Worm (Caenorhabditis elegans) whole organism, L1 larva: ENCODE results near the gene F26D2.3.

ENCODE experiments used
- C04F5.9 ChIP-seq: sonication (generic microtip); optimal IDR thresholded peaks from 2 replicates; lab custom pipeline; 2016; ENCODE audit warnings: missing genetic modification characterization, missing compliant biosample characterization
- aha-1 ChIP-seq: fragments of 150-350 bp; optimal IDR thresholded peaks from 2 replicates; lab custom pipeline; 2014; ENCODE audit warnings: missing biosample characterization, missing genetic modification characterization
- alr-1 ChIP-seq: fragments of 200-800 bp; sonication (Bioruptor generic); optimal IDR thresholded peaks from 2 replicates; lab custom pipeline; 2018; ENCODE audit warnings: borderline replicate concordance, mild to moderate bottlenecking, missing genetic modification characterization, missing compliant biosample characterization
- ama-1 ChIP-seq: fragments of 150-350 bp; optimal IDR thresholded peaks from 2 replicates; lab custom pipeline; 2014
- ceh-63 ChIP-seq: fragments of 200-800 bp; sonication (Bioruptor generic); optimal IDR thresholded peaks from 2 replicates; lab custom pipeline; 2018; ENCODE audit warnings: mild to moderate bottlenecking, missing genetic modification characterization, missing compliant biosample characterization
- ceh-88 ChIP-seq: fragments of 200-800 bp; sonication (Bioruptor generic); IDR thresholded peaks from 2 replicates; pipeline ENCODE4 v1.3.6; 2022; ENCODE audit warnings: missing genetic modification characterization, missing compliant biosample characterization
- ceh-90 ChIP-seq: sonication (generic microtip); optimal IDR thresholded peaks from 2 replicates; lab custom pipeline; 2016; ENCODE audit warnings: missing genetic modification characterization, missing compliant biosample characterization
- ces-1 ChIP-seq: fragments of 150-350 bp; optimal IDR thresholded peaks from 2 replicates; lab custom pipeline; 2014; ENCODE audit warnings: missing biosample characterization, missing genetic modification reagents, missing genetic modification characterization
- dpl-1 ChIP-seq, 3 experiments: fragments of 150-350 bp in 2 of 3; sonication (generic microtip) in 1 of 3; optimal IDR thresholded peaks; 2 replicates each; lab custom pipeline; 2014 to 2017; ENCODE audit warnings: missing biosample characterization in 3 of 3, missing genetic modification characterization in 3 of 3, missing genetic modification reagents in 3 of 3
- efl-1 ChIP-seq, 4 experiments: fragments of 150-350 bp; optimal IDR thresholded peaks in 3 of 4; peaks in 1 of 4; 1 replicate in 1 of 4; 2 replicates in 3 of 4; lab custom pipeline; 2014; ENCODE audit warnings: missing biosample characterization in 2 of 4, missing genetic modification characterization in 2 of 4, missing genetic modification reagents in 2 of 4
- egl-13 ChIP-seq: sonication (generic microtip); optimal IDR thresholded peaks from 2 replicates; lab custom pipeline; 2016; ENCODE audit warnings: missing genotype, missing genetic modification reagents, missing genetic modification characterization, missing compliant biosample characterization
- egl-27 ChIP-seq, 2 experiments: fragments of 150-350 bp in 1 of 2; sonication (generic microtip); optimal IDR thresholded peaks; 3 replicates each; lab custom pipeline; 2017 to 2018; ENCODE audit warnings: missing biosample characterization in 2 of 2, missing genetic modification characterization in 2 of 2, missing genetic modification reagents in 2 of 2
- elt-2 ChIP-seq: sonication (generic microtip); optimal IDR thresholded peaks from 2 replicates; lab custom pipeline; 2016; ENCODE audit warnings: missing genetic modification characterization, mild to moderate bottlenecking, inconsistent platforms, missing compliant biosample characterization, missing genetic modification reagents
- ets-5 ChIP-seq: fragments of 200-800 bp; sonication (Bioruptor generic); IDR thresholded peaks from 2 replicates; pipeline ENCODE4 v1.3.6; 2022; ENCODE audit warnings: missing genetic modification characterization, missing compliant biosample characterization
- fkh-4 ChIP-seq: sonication (generic microtip); optimal IDR thresholded peaks from 2 replicates; lab custom pipeline; 2016; ENCODE audit warnings: missing compliant biosample characterization, missing genetic modification characterization, borderline replicate concordance
- fkh-8 ChIP-seq: sonication (generic microtip); optimal IDR thresholded peaks from 2 replicates; lab custom pipeline; 2016; ENCODE audit warnings: mild to moderate bottlenecking, missing genetic modification characterization, missing compliant biosample characterization
- fos-1 ChIP-seq: fragments of 150-350 bp; optimal IDR thresholded peaks from 2 replicates; lab custom pipeline; 2014; ENCODE audit warnings: missing biosample characterization, missing genetic modification characterization
- hlh-17 ChIP-seq: fragments of 200-800 bp; sonication (Bioruptor generic); optimal IDR thresholded peaks from 2 replicates; lab custom pipeline; 2018; ENCODE audit warnings: missing genetic modification characterization, mild to moderate bottlenecking, missing compliant biosample characterization, moderate library complexity, borderline replicate concordance
- hlh-4 ChIP-seq: sonication (generic microtip); optimal IDR thresholded peaks from 2 replicates; lab custom pipeline; 2016; ENCODE audit warnings: mild to moderate bottlenecking, missing genetic modification characterization, missing compliant biosample characterization
- irx-1 ChIP-seq: sonication (generic microtip); optimal IDR thresholded peaks from 2 replicates; lab custom pipeline; 2016; ENCODE audit warnings: missing genetic modification characterization, missing compliant biosample characterization
- jun-1 ChIP-seq: fragments of 150-350 bp; optimal IDR thresholded peaks from 2 replicates; lab custom pipeline; 2014; ENCODE audit warnings: missing biosample characterization, missing genetic modification reagents, missing genetic modification characterization
- lin-13 ChIP-seq: fragments of 150-350 bp; optimal IDR thresholded peaks from 2 replicates; lab custom pipeline; 2014; ENCODE audit warnings: missing biosample characterization, missing genetic modification reagents, missing genetic modification characterization
- lin-15B ChIP-seq: fragments of 150-350 bp; sonication (generic microtip); optimal IDR thresholded peaks from 3 replicates; lab custom pipeline; 2014; ENCODE audit warnings: missing biosample characterization, missing genetic modification characterization
- lin-39 ChIP-seq: fragments of 150-350 bp; optimal IDR thresholded peaks from 2 replicates; lab custom pipeline; 2014; ENCODE audit warnings: missing biosample characterization, missing genetic modification reagents, missing genetic modification characterization
- lir-3 ChIP-seq: sonication (generic microtip); optimal IDR thresholded peaks from 2 replicates; lab custom pipeline; 2016; ENCODE audit warnings: mild to moderate bottlenecking, missing genetic modification characterization, moderate library complexity, missing compliant biosample characterization; ENCODE audit not compliant: poor library complexity
- mab-9 ChIP-seq: fragments of 200-800 bp; sonication (Bioruptor generic); IDR thresholded peaks from 2 replicates; pipeline ENCODE4 v1.3.6; 2022; ENCODE audit warnings: missing genetic modification reagents, missing genetic modification characterization, missing compliant biosample characterization
- mdl-1 ChIP-seq, 2 experiments: fragments of 150-350 bp; optimal IDR thresholded peaks; 2 replicates each; lab custom pipeline; 2014 to 2017; ENCODE audit warnings: missing biosample characterization in 2 of 2, missing genetic modification characterization in 2 of 2, inconsistent platforms in 1 of 2
- mep-1 ChIP-seq: fragments of 150-350 bp; optimal IDR thresholded peaks from 2 replicates; lab custom pipeline; 2014; ENCODE audit warnings: missing biosample characterization, missing genetic modification characterization
- nhr-12 ChIP-seq: sonication (generic microtip); optimal IDR thresholded peaks from 2 replicates; lab custom pipeline; 2017; ENCODE audit warnings: missing biosample characterization, missing genetic modification characterization
- nhr-20 ChIP-seq: sonication (generic microtip); optimal IDR thresholded peaks from 2 replicates; lab custom pipeline; 2016; ENCODE audit warnings: mild to moderate bottlenecking, missing genetic modification characterization, missing compliant biosample characterization
- nhr-47 ChIP-seq: sonication (generic microtip); optimal IDR thresholded peaks from 2 replicates; lab custom pipeline; 2016; ENCODE audit warnings: mild to moderate bottlenecking, missing genetic modification characterization, moderate library complexity, missing compliant biosample characterization
- nhr-76 ChIP-seq: sonication (generic microtip); optimal IDR thresholded peaks from 2 replicates; lab custom pipeline; 2017; ENCODE audit warnings: missing biosample characterization, missing genetic modification characterization
- nhr-85 ChIP-seq: sonication (generic microtip); peaks from one replicate; lab custom pipeline; 2016; ENCODE audit warnings: missing genetic modification characterization, inconsistent platforms, missing compliant biosample characterization
- pag-3 ChIP-seq: sonication (generic microtip); optimal IDR thresholded peaks from 2 replicates; lab custom pipeline; 2017; ENCODE audit warnings: missing genetic modification characterization, mild to moderate bottlenecking, missing compliant biosample characterization, antibody characterized with exemption, borderline replicate concordance; ENCODE audit not compliant: insufficient read depth
- pqm-1 ChIP-seq: sonication (generic microtip); optimal IDR thresholded peaks from 3 replicates; lab custom pipeline; 2017; ENCODE audit warnings: missing biosample characterization, missing genetic modification characterization
- rnt-1 ChIP-seq: sonication (generic microtip); optimal IDR thresholded peaks from 2 replicates; lab custom pipeline; 2016; ENCODE audit warnings: mild to moderate bottlenecking, missing genetic modification characterization, moderate library complexity, missing compliant biosample characterization
- skn-1 ChIP-seq: fragments of 150-350 bp; optimal IDR thresholded peaks from 2 replicates; lab custom pipeline; 2014; ENCODE audit warnings: missing biosample characterization, missing genetic modification characterization
- snpc-4 ChIP-seq: fragments of 150-350 bp; optimal IDR thresholded peaks from 2 replicates; lab custom pipeline; 2014; ENCODE audit warnings: missing biosample characterization, missing genetic modification characterization
- snu-23 ChIP-seq: sonication (generic microtip); optimal IDR thresholded peaks from 2 replicates; lab custom pipeline; 2016; ENCODE audit warnings: missing genetic modification characterization, missing compliant biosample characterization
- sox-4 ChIP-seq: sonication (generic microtip); optimal IDR thresholded peaks from 2 replicates; lab custom pipeline; 2016; ENCODE audit warnings: missing genetic modification characterization, missing compliant biosample characterization
- sptf-1 ChIP-seq: fragments of 150-350 bp; optimal IDR thresholded peaks from 2 replicates; lab custom pipeline; 2014; ENCODE audit warnings: missing biosample characterization, missing genetic modification characterization
- swsn-7 ChIP-seq: sonication (generic microtip); optimal IDR thresholded peaks from 2 replicates; lab custom pipeline; 2016; ENCODE audit warnings: missing genetic modification characterization, missing compliant biosample characterization
- tlp-1 ChIP-seq: fragments of 150-350 bp; optimal IDR thresholded peaks from 2 replicates; lab custom pipeline; 2014; ENCODE audit warnings: missing biosample characterization, missing genetic modification characterization
- unc-130 ChIP-seq: fragments of 150-350 bp; optimal IDR thresholded peaks from 2 replicates; lab custom pipeline; 2017; ENCODE audit warnings: missing biosample characterization, missing genetic modification characterization, inconsistent platforms
- unc-30 ChIP-seq: sonication (generic microtip); optimal IDR thresholded peaks from 2 replicates; lab custom pipeline; 2017; ENCODE audit warnings: missing biosample characterization, missing genetic modification characterization
- unc-86 ChIP-seq: sonication (generic microtip); optimal IDR thresholded peaks from 2 replicates; lab custom pipeline; 2016; ENCODE audit warnings: missing genetic modification characterization, missing compliant biosample characterization
- unc-98 ChIP-seq: fragments of 200-800 bp; sonication (Bioruptor generic); IDR thresholded peaks from 2 replicates; pipeline ENCODE4 v1.3.6; 2022; ENCODE audit warnings: missing genetic modification characterization, missing compliant biosample characterization
- vab-15 ChIP-seq: sonication (generic microtip); optimal IDR thresholded peaks from 2 replicates; lab custom pipeline; 2017; ENCODE audit warnings: missing genotype, mild to moderate bottlenecking, missing genetic modification characterization, missing compliant biosample characterization
- xbp-1 ChIP-seq: sonication (generic microtip); optimal IDR thresholded peaks from 2 replicates; lab custom pipeline; 2016; ENCODE audit warnings: missing genetic modification characterization, missing compliant biosample characterization
- ztf-11 ChIP-seq, 2 experiments: sonication (generic microtip); optimal IDR thresholded peaks; 2 replicates each; lab custom pipeline; 2016 to 2017; ENCODE audit warnings: missing genetic modification characterization in 2 of 2, missing biosample characterization in 1 of 2, missing compliant biosample characterization in 1 of 2

F26D2.3 gene

ce11 chrV:16368143-16368542, 39.6 kb upstream of the F26D2.3 start:
- no peak for TF ChIP-seq vab-15 (tag; lab: Kevin White, UChicago)
- TF ChIP-seq snu-23 (GFP tag; lab: Kevin White, UChicago): no peak
- no peak for TF ChIP-seq efl-1 (optimal IDR thresholded peaks at IDR 0.05; lab: Kevin White, UChicago)
- peak in 1 of 2 experiments; percentile 55 for TF ChIP-seq efl-1 (GFP tag; optimal IDR thresholded peaks at IDR 0.05 in 1 of 2; lab: Kevin White, UChicago)
- no peak for TF ChIP-seq mdl-1 (tag; optimal IDR thresholded peaks at IDR 0.05; lab: Kevin White, UChicago)

DNA sequence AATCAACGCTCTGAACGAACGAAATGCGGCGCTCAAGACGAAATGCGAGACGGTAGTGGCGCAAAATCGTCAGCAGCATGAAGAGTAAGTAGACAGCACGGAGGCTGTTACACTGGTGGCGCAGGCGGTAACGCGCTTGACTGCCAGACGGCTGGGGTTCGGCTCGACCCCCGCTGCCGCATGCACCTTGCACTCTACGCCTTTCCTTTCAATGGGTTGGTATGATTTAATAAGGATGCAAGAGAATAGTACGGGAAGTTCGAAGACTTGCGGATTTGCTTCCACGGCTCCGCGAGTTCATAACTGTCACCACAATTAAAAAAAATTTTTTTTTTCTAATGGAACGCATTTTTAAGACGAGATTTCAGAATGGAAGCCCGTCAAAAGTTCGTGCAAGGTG, 37.7 kb upstream of the F26D2.3 start:
- TF ChIP-seq irx-1 (tag; lab: Kevin White, UChicago) (peak; percentile 65), lin-15B (tag; lab: Kevin White, UChicago) (no peak), ceh-88 (GFP tag; lab: Robert Waterston, UW) (no peak), fos-1 (tag; lab: Kevin White, UChicago) (peak; percentile 20), nhr-76 (tag; lab: Kevin White, UChicago) (no peak), vab-15 (tag; lab: Kevin White, UChicago) (no peak), mdl-1 (tag; optimal IDR thresholded peaks at IDR 0.05; lab: Kevin White, UChicago) (peak in 1 of 2 experiments; percentile 63), alr-1 (tag; lab: Kevin White, UChicago) (no peak), xbp-1 (tag; lab: Kevin White, UChicago) (peak; percentile 47), unc-130 (tag; lab: Kevin White, UChicago) (peak; percentile 53), snpc-4 (tag; lab: Kevin White, UChicago) (peak; percentile 62), nhr-20 (tag; lab: Kevin White, UChicago) (peak; percentile 74), lin-39 (tag; lab: Kevin White, UChicago) (peak; percentile 12), lin-13 (GFP tag; lab: Kevin White, UChicago) (no peak), pag-3 (tag; lab: Kevin White, UChicago) (no peak), jun-1 (tag; lab: Kevin White, UChicago) (peak; percentile 10), snu-23 (GFP tag; lab: Kevin White, UChicago) (peak; percentile 81), unc-98 (GFP tag; lab: Robert Waterston, UW) (no peak), unc-86 (no peak), hlh-17 (GFP tag; lab: Kevin White, UChicago) (no peak), mep-1 (tag; lab: Kevin White, UChicago) (peak; percentile 73), egl-13 (peak; percentile 42), dpl-1 (GFP tag; optimal IDR thresholded peaks at IDR 0.05; lab: Kevin White, UChicago) (peak; percentile 18 to 55 (median 47)), ets-5 (GFP tag; lab: Robert Waterston, UW) (no peak), tlp-1 (no peak), sptf-1 (tag; lab: Kevin White, UChicago) (no peak), egl-27 (tag; optimal IDR thresholded peaks at IDR 0.05; lab: Kevin White, UChicago) (no peak), nhr-12 (tag; lab: Kevin White, UChicago) (no peak), skn-1 (tag; lab: Kevin White, UChicago) (peak; percentile 63), unc-30 (tag; lab: Kevin White, UChicago) (no peak), ama-1 (lab: Kevin White, UChicago) (no peak), ztf-11 (tag; optimal IDR thresholded peaks at IDR 0.05; lab: Kevin White, UChicago) (peak in 1 of 2 experiments; percentile 50), sox-4 (tag; lab: Kevin White, UChicago) (no peak), elt-2 (tag; lab: Kevin White, UChicago) (peak; percentile 53), fkh-4 (tag; lab: Kevin White, UChicago) (no peak), ceh-63 (GFP tag; lab: Kevin White, UChicago) (no peak), swsn-7 (peak; percentile 76), lir-3 (tag; lab: Kevin White, UChicago) (no peak), pqm-1 (no peak), mab-9 (GFP tag; lab: Robert Waterston, UW) (no peak), C04F5.9 (tag; lab: Kevin White, UChicago) (peak; percentile 20), ceh-90 (tag; lab: Kevin White, UChicago) (no peak), rnt-1 (tag; lab: Kevin White, UChicago) (peak; percentile 88), aha-1 (tag; lab: Kevin White, UChicago) (no peak), fkh-8 (tag; lab: Kevin White, UChicago) (peak; percentile 17), nhr-47 (tag; lab: Kevin White, UChicago) (peak; percentile 83), nhr-85 (tag; lab: Kevin White, UChicago) (peak; percentile 49), hlh-4 (tag; lab: Kevin White, UChicago) (no peak), ces-1 (GFP tag; lab: Kevin White, UChicago) (no peak)
